Worm (Caenorhabditis elegans) whole organism, late embryonic: Measurements from ENCODE around the gene egl-17.

Experiments
- ceh-24 ChIP-seq: sonication (generic microtip); optimal IDR thresholded peaks from 2 replicates; lab custom pipeline; 2016; ENCODE audit warnings: mild to moderate bottlenecking, missing genetic modification characterization, missing compliant biosample characterization
- fax-1 ChIP-seq: sonication (generic microtip); optimal IDR thresholded peaks from 2 replicates; lab custom pipeline; 2016; ENCODE audit warnings: missing genotype, missing genetic modification characterization, missing compliant biosample characterization
- fkh-10 ChIP-seq: fragments of 150-350 bp; optimal IDR thresholded peaks from 2 replicates; lab custom pipeline; 2014; ENCODE audit warnings: missing biosample characterization, missing genetic modification reagents, missing genetic modification characterization
- hlh-30 ChIP-seq: sonication (generic microtip); optimal IDR thresholded peaks from 2 replicates; lab custom pipeline; 2017; ENCODE audit warnings: antibody characterized with exemption, missing genetic modification characterization, missing compliant biosample characterization; ENCODE audit not compliant: insufficient read depth
- lin-11 ChIP-seq: fragments of 200-800 bp; sonication (Bioruptor generic); optimal IDR thresholded peaks from 2 replicates; lab custom pipeline; 2018; ENCODE audit warnings: mild to moderate bottlenecking, missing genetic modification characterization, missing compliant biosample characterization
- nhr-11 ChIP-seq: fragments of 150-350 bp; optimal IDR thresholded peaks from 2 replicates; lab custom pipeline; 2014; ENCODE audit warnings: missing biosample characterization, missing genetic modification characterization
- pqm-1 ChIP-seq: sonication (generic microtip); optimal IDR thresholded peaks from 2 replicates; lab custom pipeline; 2016; ENCODE audit warnings: missing genetic modification characterization, missing compliant biosample characterization

DNA sequence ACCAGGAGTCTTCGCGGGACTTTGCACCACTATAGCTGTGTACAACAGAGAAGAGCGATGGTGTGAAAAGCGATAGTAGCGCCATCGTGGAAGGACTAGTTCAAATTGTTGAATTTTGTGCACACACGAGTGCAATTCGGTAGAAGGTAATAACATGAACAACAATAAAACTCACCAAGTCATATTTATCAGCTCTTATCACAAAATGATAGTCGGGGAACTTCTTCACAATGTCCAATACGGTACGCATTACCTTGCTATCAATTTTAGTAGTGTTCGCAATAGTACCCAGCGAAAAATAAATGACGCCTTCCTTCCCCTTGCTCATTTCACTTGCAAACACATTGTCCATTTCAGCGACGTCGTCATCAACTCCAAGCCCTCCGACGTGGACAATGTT is 38.2 kb downstream of the egl-17 start:
- no peak for TF ChIP-seq fkh-10 (GFP tag; lab: Kevin White, UChicago)
- no peak for TF ChIP-seq fax-1 (tag; lab: Kevin White, UChicago)
- no peak for TF ChIP-seq nhr-11 (tag; lab: Kevin White, UChicago)
- TF ChIP-seq pqm-1 (tag; lab: Kevin White, UChicago) = no peak
- no peak for TF ChIP-seq ceh-24 (tag; lab: Kevin White, UChicago)
- TF ChIP-seq hlh-30 = no peak
- TF ChIP-seq lin-11 (tag; lab: Kevin White, UChicago) = no peak
